Worm (Caenorhabditis elegans) whole organism, L1 larva: Measurements from ENCODE around the gene Y54G2A.52.
"Not testable (repeated sequence)": the region's sequence is repeated elsewhere in the genome, so short reads cannot be mapped to it uniquely, and the experiment has no call there.

ENCODE experiments used
- mep-1 ChIP-seq: fragments of 150-350 bp; optimal IDR thresholded peaks from 2 replicates; lab custom pipeline; 2014; ENCODE audit warnings: missing biosample characterization, missing genetic modification characterization
- nhr-28 ChIP-seq: fragments of 150-350 bp; optimal IDR thresholded peaks from 2 replicates; lab custom pipeline; 2014; ENCODE audit warnings: missing biosample characterization, missing genetic modification characterization
- nhr-90 ChIP-seq: sonication (generic microtip); optimal IDR thresholded peaks from 2 replicates; lab custom pipeline; 2016; ENCODE audit warnings: mild to moderate bottlenecking, missing genetic modification characterization, missing compliant biosample characterization; ENCODE audit not compliant: poor library complexity

ce11 chrIV:2801558-2801957 is 3.1 kb upstream of the Y54G2A.52 start, which contains the start of gene Y54G2A.44:
- TF ChIP-seq mep-1, nhr-28, nhr-90 (tag; lab: Kevin White, UChicago): not testable (repeated sequence)
